Fruit fly (Drosophila melanogaster): ENCODE data around the gene Cpr97Eb.

DNA sequence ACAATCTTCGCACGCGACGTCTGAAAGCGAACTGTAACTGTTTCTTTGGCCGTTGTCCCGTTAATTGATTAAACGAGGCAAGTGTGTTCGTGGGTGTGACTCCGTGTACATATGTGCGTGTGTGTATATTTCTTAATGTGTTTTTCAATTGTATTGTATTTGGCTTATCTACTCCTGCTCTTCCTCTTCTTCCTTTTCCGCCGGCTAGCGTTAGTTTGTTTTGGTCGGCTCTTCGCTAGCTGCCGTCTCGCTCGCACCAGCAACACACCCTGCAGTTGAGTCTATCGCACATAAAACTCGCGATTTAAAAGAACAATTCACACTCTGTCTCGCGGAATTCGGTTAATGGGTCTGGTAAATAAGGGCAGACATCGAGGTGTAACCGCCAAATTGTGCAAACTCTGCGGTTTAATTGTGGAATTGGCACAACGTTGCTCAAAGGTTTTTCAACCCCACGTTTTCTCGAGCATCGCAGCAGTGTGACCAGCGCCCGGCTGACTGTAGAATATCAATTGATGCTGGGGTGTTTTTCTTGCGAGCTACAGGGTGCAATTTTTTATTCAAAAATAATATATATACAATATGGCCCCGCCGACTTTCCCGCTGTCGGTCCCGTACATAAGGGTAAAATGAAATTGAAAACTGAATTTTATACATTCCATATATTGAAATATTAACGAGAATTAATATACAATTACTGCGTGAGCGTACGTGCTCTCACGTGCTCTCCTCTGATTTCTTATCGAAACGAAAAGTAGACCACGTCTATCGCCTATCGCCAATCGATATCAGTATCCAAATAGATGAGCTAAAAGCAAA lies 21.1 kb upstream of the Cpr97Eb start, which contains the start of the genes gb and CG5815:
- peak; percentile 93 for TF ChIP-seq Atf6 (GFP tag; IDR thresholded peaks at IDR 0.05)
- peak; percentile 90 for TF ChIP-seq NFAT (GFP tag; IDR thresholded peaks at IDR 0.05)
